Worm (Caenorhabditis elegans): ENCODE measurements around the gene zak-1.

- TF ChIP-seq nhr-76 (tag; optimal IDR thresholded peaks at IDR 0.05) (no peak), nhr-12 (tag; optimal IDR thresholded peaks at IDR 0.05) (no peak), sptf-1 (tag; optimal IDR thresholded peaks at IDR 0.05) (no peak)
Measured at ce11 chrIII:6895677-6896076, 39.1 kb upstream of the zak-1 start.

Data from whole organism, mixed stage, embryonic.